Worm (Caenorhabditis elegans) whole organism, late embryonic: ENCODE measurements around the gene W06F12.2.

ENCODE experiments used
- C08G9.2 ChIP-seq: sonication (generic microtip); optimal IDR thresholded peaks from 2 replicates; lab custom pipeline; 2016; ENCODE audit warnings: mild to moderate bottlenecking, missing genetic modification characterization, moderate library complexity, missing compliant biosample characterization
- F13H6.1 ChIP-seq: sonication (generic microtip); optimal IDR thresholded peaks from 2 replicates; lab custom pipeline; 2016; ENCODE audit warnings: missing genetic modification characterization, missing compliant biosample characterization
- Y22D7AL.16 ChIP-seq: sonication (generic microtip); optimal IDR thresholded peaks from 2 replicates; lab custom pipeline; 2016; ENCODE audit warnings: missing genetic modification characterization, missing compliant biosample characterization
- ahr-1 ChIP-seq: sonication (generic microtip); optimal IDR thresholded peaks from 2 replicates; lab custom pipeline; 2016; ENCODE audit warnings: missing genetic modification characterization, missing compliant biosample characterization
- ceh-2 ChIP-seq: sonication (generic microtip); optimal IDR thresholded peaks from 2 replicates; lab custom pipeline; 2016; ENCODE audit warnings: missing genotype, missing genetic modification characterization, missing compliant biosample characterization
- ceh-48 ChIP-seq: sonication (generic microtip); optimal IDR thresholded peaks from 2 replicates; lab custom pipeline; 2016; ENCODE audit warnings: missing genetic modification characterization, inconsistent platforms, missing compliant biosample characterization
- che-1 ChIP-seq: sonication (generic microtip); optimal IDR thresholded peaks from 2 replicates; lab custom pipeline; 2016; ENCODE audit warnings: mild to moderate bottlenecking, missing genetic modification characterization, missing compliant biosample characterization
- ets-4 ChIP-seq: sonication (generic microtip); optimal IDR thresholded peaks from 2 replicates; lab custom pipeline; 2016; ENCODE audit warnings: missing genetic modification characterization, missing compliant biosample characterization
- eyg-1 ChIP-seq: sonication (generic microtip); optimal IDR thresholded peaks from 2 replicates; lab custom pipeline; 2016; ENCODE audit warnings: missing genotype, missing genetic modification characterization, missing compliant biosample characterization
- hlh-15 ChIP-seq: sonication (generic microtip); optimal IDR thresholded peaks from 2 replicates; lab custom pipeline; 2016; ENCODE audit warnings: missing genetic modification characterization, missing compliant biosample characterization
- hlh-8 ChIP-seq: sonication (generic microtip); optimal IDR thresholded peaks from 2 replicates; lab custom pipeline; 2016; ENCODE audit warnings: missing genotype, missing genetic modification characterization, missing compliant biosample characterization
- lin-11 ChIP-seq: fragments of 200-800 bp; sonication (Bioruptor generic); optimal IDR thresholded peaks from 2 replicates; lab custom pipeline; 2018; ENCODE audit warnings: mild to moderate bottlenecking, missing genetic modification characterization, missing compliant biosample characterization
- mec-3 ChIP-seq: sonication (generic microtip); optimal IDR thresholded peaks from 2 replicates; lab custom pipeline; 2016; ENCODE audit warnings: borderline replicate concordance, missing genetic modification characterization, missing compliant biosample characterization
- nfya-1 ChIP-seq: sonication (generic microtip); optimal IDR thresholded peaks from 2 replicates; lab custom pipeline; 2017; ENCODE audit warnings: missing genetic modification characterization, mild to moderate bottlenecking, missing compliant biosample characterization, antibody characterized with exemption, moderate library complexity
- nhr-11 ChIP-seq: fragments of 150-350 bp; optimal IDR thresholded peaks from 2 replicates; lab custom pipeline; 2014; ENCODE audit warnings: missing biosample characterization, missing genetic modification characterization
- pax-1 ChIP-seq: fragments of 150-350 bp; optimal IDR thresholded peaks from 2 replicates; lab custom pipeline; 2014; ENCODE audit warnings: missing biosample characterization, missing genetic modification characterization
- pha-4 ChIP-seq: fragments of 150-350 bp; optimal IDR thresholded peaks from 2 replicates; lab custom pipeline; 2018; ENCODE audit warnings: missing biosample characterization, missing genetic modification reagents, missing genetic modification characterization
- sox-2 ChIP-seq: fragments of 200-800 bp; sonication (Bioruptor generic); IDR thresholded peaks from 2 replicates; pipeline ENCODE4 v1.3.6; 2022; ENCODE audit warnings: missing genetic modification reagents, missing genetic modification characterization, missing compliant biosample characterization
- sox-4 ChIP-seq: sonication (generic microtip); optimal IDR thresholded peaks from 2 replicates; lab custom pipeline; 2017; ENCODE audit warnings: mild to moderate bottlenecking, missing genetic modification characterization, inconsistent platforms, missing compliant biosample characterization
- tbx-2 ChIP-seq: sonication (generic microtip); optimal IDR thresholded peaks from 2 replicates; lab custom pipeline; 2016; ENCODE audit warnings: missing genetic modification characterization, missing compliant biosample characterization
- unc-42 ChIP-seq: sonication (generic microtip); optimal IDR thresholded peaks from 2 replicates; lab custom pipeline; 2016; ENCODE audit warnings: missing genotype, missing genetic modification characterization, missing compliant biosample characterization
- zip-5 ChIP-seq: sonication (generic microtip); optimal IDR thresholded peaks from 2 replicates; lab custom pipeline; 2016; ENCODE audit warnings: missing genetic modification characterization, missing compliant biosample characterization
- ztf-16 ChIP-seq: sonication (generic microtip); optimal IDR thresholded peaks from 2 replicates; lab custom pipeline; 2017; ENCODE audit warnings: missing genetic modification characterization, missing compliant biosample characterization

The W06F12.2 gene

ce11 chrIII:13682019-13682418 is 49.5 kb downstream of the W06F12.2 start:
- TF ChIP-seq tbx-2 (tag; lab: Kevin White, UChicago) = no peak
- TF ChIP-seq pha-4 (tag; lab: Kevin White, UChicago) = no peak
- TF ChIP-seq sox-2 (GFP tag; lab: Robert Waterston, UW) = no peak
- no peak for TF ChIP-seq ahr-1 (tag; lab: Kevin White, UChicago)
- TF ChIP-seq ceh-2 (tag; lab: Kevin White, UChicago) = no peak
- no peak for TF ChIP-seq sox-4
- TF ChIP-seq nhr-11 (tag; lab: Kevin White, UChicago) = no peak
- TF ChIP-seq hlh-8 (tag; lab: Kevin White, UChicago) = no peak
- no peak for TF ChIP-seq ceh-48
- no peak for TF ChIP-seq C08G9.2 (tag; lab: Kevin White, UChicago)
- TF ChIP-seq unc-42 (tag; lab: Kevin White, UChicago) = no peak
- no peak for TF ChIP-seq ets-4 (tag; lab: Kevin White, UChicago)
- TF ChIP-seq che-1 = no peak
- no peak for TF ChIP-seq pax-1
- TF ChIP-seq lin-11 (tag; lab: Kevin White, UChicago) = no peak
- TF ChIP-seq mec-3 (tag; lab: Kevin White, UChicago) = no peak
- TF ChIP-seq zip-5 (tag; lab: Kevin White, UChicago) = no peak
- no peak for TF ChIP-seq hlh-15 (tag; lab: Kevin White, UChicago)
- TF ChIP-seq nfya-1 (tag; lab: Kevin White, UChicago) = no peak
- TF ChIP-seq Y22D7AL.16 (tag; lab: Kevin White, UChicago) = no peak

DNA sequence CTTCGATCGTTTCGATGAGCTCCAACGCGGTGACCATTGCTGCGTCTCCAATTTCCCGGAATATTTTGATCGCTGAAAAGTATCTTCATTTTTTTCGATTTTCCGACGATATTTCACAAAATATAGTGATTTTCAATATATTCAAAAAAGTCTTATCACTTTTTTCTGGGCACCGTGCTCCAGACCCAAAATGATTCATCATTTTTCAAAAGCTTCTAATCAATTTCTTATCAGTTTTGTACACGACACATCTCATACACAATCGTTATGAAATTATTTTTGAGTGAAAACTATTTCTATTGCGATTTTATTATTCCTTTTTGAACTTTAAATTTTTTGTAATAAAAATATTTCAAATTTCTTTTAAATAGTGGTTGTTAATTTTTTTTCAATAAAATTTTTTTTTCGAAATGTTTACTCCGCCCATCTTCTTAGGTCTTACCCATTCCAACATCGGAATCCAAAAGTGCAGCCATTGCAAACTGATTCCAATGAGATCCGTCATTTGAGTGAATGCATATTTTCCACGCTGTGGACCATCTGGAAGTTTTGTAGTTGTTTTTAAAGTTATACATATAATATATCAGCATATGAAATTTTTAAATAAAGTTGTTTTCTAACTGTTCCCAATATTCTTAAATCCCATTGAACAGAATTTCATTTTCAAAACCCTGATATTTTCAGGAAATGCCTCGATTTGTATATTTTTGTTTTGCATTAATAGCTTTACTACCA is 52.6 kb downstream of the W06F12.2 start, which contains the start of gene sid-2:
Gene sid-2 (plus strand): TSS at position 685 of the 735 bp plus-strand sequence.
- TF ChIP-seq eyg-1 (tag; lab: Kevin White, UChicago) = no peak
- no peak for TF ChIP-seq F13H6.1 (tag; lab: Kevin White, UChicago)
- TF ChIP-seq ztf-16 (tag; lab: Kevin White, UChicago) = no peak
- TF ChIP-seq nhr-11 (tag; lab: Kevin White, UChicago) = no peak
